Worm (Caenorhabditis elegans) whole organism, midembryonic: Measurements from ENCODE around the gene H04D03.6.

Experiments
- T22C8.4 ChIP-seq: fragments of 200-800 bp; sonication (Bioruptor generic); IDR thresholded peaks from 2 replicates; pipeline ENCODE4 v1.3.6; 2022; ENCODE audit warnings: missing genetic modification characterization, missing compliant biosample characterization
- cog-1 ChIP-seq: sonication (generic microtip); optimal IDR thresholded peaks from 2 replicates; lab custom pipeline; 2016; ENCODE audit warnings: missing genetic modification characterization, missing compliant biosample characterization
- flt-1 ChIP-seq: fragments of 200-800 bp; sonication (Bioruptor generic); IDR thresholded peaks from 2 replicates; pipeline ENCODE4 v1.3.6; 2022; ENCODE audit warnings: missing genetic modification characterization, missing compliant biosample characterization
- klf-2 ChIP-seq: fragments of 200-800 bp; sonication (Bioruptor generic); conservative IDR thresholded peaks from 2 replicates; pipeline ENCODE4 v1.3.6; 2022; ENCODE audit warnings: missing genetic modification reagents, missing genetic modification characterization, missing compliant biosample characterization
- med-1 ChIP-seq: sonication (generic microtip); optimal IDR thresholded peaks from 2 replicates; lab custom pipeline; 2017; ENCODE audit warnings: missing genetic modification characterization, mild to moderate bottlenecking, missing compliant biosample characterization, antibody characterized with exemption, missing genetic modification reagents; ENCODE audit not compliant: insufficient read depth
- ref-1 ChIP-seq: fragments of 200-800 bp; sonication (Bioruptor generic); conservative IDR thresholded peaks from 2 replicates; pipeline ENCODE4 v1.3.6; 2022; ENCODE audit warnings: missing genetic modification reagents, missing genetic modification characterization, missing compliant biosample characterization
- tab-1 ChIP-seq: fragments of 200-800 bp; sonication (Bioruptor generic); IDR thresholded peaks from 2 replicates; pipeline ENCODE4 v1.3.6; 2022; ENCODE audit warnings: missing genetic modification characterization, missing compliant biosample characterization
- ztf-23 ChIP-seq: fragments of 200-800 bp; sonication (Bioruptor generic); IDR thresholded peaks from 2 replicates; pipeline ENCODE4 v1.3.6; 2022; ENCODE audit warnings: missing genetic modification reagents, missing genetic modification characterization, missing compliant biosample characterization
- ztf-29 ChIP-seq: fragments of 200-800 bp; sonication (Bioruptor generic); IDR thresholded peaks from 2 replicates; pipeline ENCODE4 v1.3.6; 2022; ENCODE audit warnings: missing genetic modification reagents, missing genetic modification characterization, missing compliant biosample characterization

Gene H04D03.6

DNA sequence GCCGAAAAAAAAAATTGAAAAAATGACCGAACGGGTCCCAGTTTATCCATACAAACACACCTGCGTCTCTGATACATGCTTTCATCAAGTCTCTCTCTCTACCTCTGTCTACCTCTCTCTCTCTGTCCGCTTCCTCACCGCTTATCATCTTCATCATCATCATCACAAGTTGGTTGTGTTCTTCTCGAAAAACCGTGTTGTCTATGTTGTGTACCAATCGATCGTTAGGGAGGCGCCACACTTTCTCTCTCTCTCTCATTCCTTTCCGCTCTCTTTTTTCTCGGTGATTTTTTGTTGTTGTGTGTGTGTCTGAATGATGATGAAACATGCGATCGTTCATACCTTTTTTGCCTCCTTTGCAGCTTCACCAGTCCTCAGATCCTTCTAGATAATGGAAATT lies 25.0 kb upstream of the H04D03.6 start:
- TF ChIP-seq ref-1 (no peak), cog-1 (tag; lab: Kevin White, UChicago) (no peak), flt-1 (GFP tag; lab: Robert Waterston, UW) (no peak), ztf-29 (GFP tag; lab: Robert Waterston, UW) (no peak), ztf-23 (GFP tag; lab: Robert Waterston, UW) (no peak), klf-2 (GFP tag; lab: Robert Waterston, UW) (no peak), T22C8.4 (no peak), tab-1 (no peak), med-1 (GFP tag; lab: Kevin White, UChicago) (no peak)

DNA sequence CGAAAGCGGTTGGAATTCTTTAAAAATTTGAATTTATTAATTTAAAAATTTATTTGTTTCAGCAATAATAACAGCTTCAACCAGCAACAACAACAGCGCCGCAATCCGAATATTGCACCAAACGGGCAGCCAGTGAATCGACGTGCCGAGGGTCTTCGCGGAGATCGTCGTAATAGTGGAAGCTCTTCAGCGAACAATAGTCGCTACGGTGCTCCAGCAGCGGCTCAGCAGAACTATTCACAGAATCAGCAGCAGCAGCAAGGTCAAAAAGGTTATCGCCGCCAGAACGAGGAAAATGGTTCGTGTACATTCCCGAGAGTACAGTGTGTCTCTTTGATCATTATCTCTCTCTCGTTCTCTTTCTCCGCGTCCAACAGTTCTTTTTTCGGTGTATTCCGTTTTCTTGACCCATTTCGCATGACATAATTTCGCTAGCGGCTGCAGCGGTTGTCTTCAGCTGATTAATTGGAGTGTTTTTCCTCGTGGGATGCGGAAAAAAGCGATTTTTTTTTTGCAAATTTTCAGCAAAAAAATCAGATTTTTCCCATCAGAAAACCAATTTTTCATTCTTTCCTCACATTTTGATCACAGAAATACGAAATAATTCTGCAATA lies 24.4 kb upstream of the H04D03.6 start:
- TF ChIP-seq cog-1 (tag; lab: Kevin White, UChicago), result no peak
- TF ChIP-seq tab-1, result no peak
- no peak for TF ChIP-seq ztf-23 (GFP tag; lab: Robert Waterston, UW)
- TF ChIP-seq flt-1 (GFP tag; lab: Robert Waterston, UW), result no peak
- TF ChIP-seq klf-2 (GFP tag; lab: Robert Waterston, UW), result no peak
- no peak for TF ChIP-seq ref-1
- no peak for TF ChIP-seq T22C8.4
- TF ChIP-seq ztf-29 (GFP tag; lab: Robert Waterston, UW), result no peak
- no peak for TF ChIP-seq med-1 (GFP tag; lab: Kevin White, UChicago)

DNA sequence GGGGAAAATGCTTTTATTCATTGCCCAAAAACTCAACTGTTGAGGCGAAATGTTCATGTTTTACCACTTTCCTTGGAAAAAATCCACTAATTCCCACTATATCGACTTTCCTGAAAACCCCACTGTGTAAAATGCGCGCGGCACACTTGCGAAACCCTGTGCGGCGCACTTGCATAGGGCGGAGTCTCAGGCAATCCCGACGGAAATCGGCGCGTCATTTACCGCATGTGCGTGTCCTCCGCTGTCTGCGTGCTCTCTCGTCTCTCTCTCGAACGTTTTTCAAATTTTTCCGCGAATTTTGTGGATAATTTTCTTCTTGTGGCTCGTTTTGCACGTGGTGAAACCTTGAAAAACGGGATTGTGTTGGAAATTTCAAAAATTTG lies 22.5 kb upstream of the H04D03.6 start, which contains the start of gene atx-2:
atx-2 (plus strand) TSS at position 226 of the 383 bp plus-strand sequence.
- TF ChIP-seq flt-1 (GFP tag; lab: Robert Waterston, UW) (peak; percentile 99), ztf-23 (GFP tag; lab: Robert Waterston, UW) (peak; percentile 98), T22C8.4 (peak; percentile 98), tab-1 (peak; percentile 98), ref-1 (peak; percentile 91), ztf-29 (GFP tag; lab: Robert Waterston, UW) (peak; percentile 98), klf-2 (GFP tag; lab: Robert Waterston, UW) (peak; percentile 99), cog-1 (tag; lab: Kevin White, UChicago) (peak; percentile 95), med-1 (GFP tag; lab: Kevin White, UChicago) (peak; percentile 99)

DNA sequence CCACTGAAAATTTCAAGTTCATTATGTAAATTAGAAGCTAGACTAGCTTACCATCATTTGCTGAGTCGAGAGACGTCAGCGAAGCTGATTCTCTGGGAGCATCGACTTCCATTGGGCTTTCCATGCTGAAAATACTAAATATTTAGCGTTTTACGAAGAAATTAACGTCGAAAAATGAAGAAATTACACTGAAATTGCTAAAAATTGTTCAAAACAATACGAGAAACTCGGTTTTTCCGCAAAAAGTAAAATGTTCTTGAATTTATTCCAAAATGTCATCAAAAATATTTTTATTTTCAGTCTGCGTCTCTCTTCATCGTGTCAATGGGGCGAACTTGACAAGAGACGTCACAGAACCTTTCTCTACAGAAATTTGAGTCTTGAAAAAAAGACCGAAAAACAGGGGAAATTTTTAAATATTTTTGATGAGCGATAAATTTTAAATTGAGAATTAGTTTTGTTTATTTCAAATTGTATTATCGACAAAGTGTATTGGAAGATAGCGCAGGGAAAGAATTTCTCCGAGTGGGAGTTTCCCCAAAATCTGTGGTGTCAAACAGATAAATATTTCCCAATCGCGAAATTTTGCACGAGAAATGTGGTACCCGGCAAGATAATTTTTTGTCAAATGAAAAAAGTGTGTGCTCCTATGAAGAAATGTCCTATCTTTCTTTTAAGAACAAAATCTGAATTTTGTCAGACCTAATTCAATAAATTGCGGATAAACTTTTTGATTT lies 21.9 kb upstream of the H04D03.6 start, which contains the start of gene ecps-1:
ecps-1 (minus strand) TSS at position 125 of the 737 bp plus-strand sequence.
- no peak for TF ChIP-seq med-1 (GFP tag; lab: Kevin White, UChicago)
- 0 out of 2 replicates have a peak, but pooled peaks have one; percentile 6 for TF ChIP-seq T22C8.4
- peak; percentile 59 for TF ChIP-seq cog-1 (tag; lab: Kevin White, UChicago)
- TF ChIP-seq ztf-23 (GFP tag; lab: Robert Waterston, UW), result peak; percentile 90
- TF ChIP-seq tab-1, result no peak
- 0 out of 2 replicates have a peak, but pooled peaks have one; percentile 39 for TF ChIP-seq ztf-29 (GFP tag; lab: Robert Waterston, UW)
- TF ChIP-seq flt-1 (GFP tag; lab: Robert Waterston, UW), result peak; percentile 77
- TF ChIP-seq klf-2 (GFP tag; lab: Robert Waterston, UW), result peak; percentile 79

DNA sequence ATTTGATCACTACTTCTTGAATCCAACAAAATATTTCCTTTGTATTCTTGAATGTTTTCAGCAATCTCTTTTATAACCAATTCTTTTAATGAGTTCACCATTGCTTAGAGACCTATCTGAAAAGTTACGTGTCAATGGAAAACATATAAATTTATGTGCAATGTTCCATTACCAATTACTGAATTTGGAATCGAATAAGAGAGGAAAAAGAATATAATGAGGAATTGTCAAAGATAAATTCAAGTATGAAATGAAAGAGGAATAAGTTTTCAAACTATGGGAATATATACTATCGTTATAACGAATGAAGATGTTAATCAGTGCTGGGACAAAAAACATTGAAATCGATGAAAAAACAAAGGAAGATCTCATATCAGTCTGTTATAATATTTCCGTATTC lies 12.3 kb upstream of the H04D03.6 start, which contains the start of gene H04D03.4:
H04D03.4 (minus strand) TSS at position 101 of the 400 bp plus-strand sequence.
- no peak for TF ChIP-seq med-1 (GFP tag; lab: Kevin White, UChicago)
- no peak for TF ChIP-seq ref-1
- no peak for TF ChIP-seq ztf-23 (GFP tag; lab: Robert Waterston, UW)
- TF ChIP-seq tab-1, result no peak

DNA sequence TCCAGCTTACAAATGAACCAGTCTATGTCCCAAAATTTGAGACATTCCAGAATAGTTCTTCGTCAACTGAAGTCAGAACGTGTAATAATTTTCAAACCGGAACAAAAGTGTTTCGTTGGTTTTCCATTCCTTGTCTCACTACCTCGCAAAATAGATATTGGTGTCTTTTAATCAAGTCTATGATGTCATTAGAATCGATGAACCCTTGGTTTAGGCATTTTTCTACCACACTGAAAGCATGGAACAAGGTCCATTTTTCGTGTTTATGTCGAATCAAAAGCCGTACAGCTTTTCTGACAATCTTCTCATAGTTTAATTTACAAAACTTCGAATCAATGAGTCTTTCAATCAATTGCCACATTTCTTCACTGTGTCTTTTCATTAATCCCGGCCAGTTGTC lies 8.1 kb upstream of the H04D03.6 start, which contains the start of gene H04D03.7:
H04D03.7 (minus strand) TSS at position 101 of the 400 bp plus-strand sequence.
- TF ChIP-seq tab-1 (no peak), T22C8.4 (no peak)

DNA sequence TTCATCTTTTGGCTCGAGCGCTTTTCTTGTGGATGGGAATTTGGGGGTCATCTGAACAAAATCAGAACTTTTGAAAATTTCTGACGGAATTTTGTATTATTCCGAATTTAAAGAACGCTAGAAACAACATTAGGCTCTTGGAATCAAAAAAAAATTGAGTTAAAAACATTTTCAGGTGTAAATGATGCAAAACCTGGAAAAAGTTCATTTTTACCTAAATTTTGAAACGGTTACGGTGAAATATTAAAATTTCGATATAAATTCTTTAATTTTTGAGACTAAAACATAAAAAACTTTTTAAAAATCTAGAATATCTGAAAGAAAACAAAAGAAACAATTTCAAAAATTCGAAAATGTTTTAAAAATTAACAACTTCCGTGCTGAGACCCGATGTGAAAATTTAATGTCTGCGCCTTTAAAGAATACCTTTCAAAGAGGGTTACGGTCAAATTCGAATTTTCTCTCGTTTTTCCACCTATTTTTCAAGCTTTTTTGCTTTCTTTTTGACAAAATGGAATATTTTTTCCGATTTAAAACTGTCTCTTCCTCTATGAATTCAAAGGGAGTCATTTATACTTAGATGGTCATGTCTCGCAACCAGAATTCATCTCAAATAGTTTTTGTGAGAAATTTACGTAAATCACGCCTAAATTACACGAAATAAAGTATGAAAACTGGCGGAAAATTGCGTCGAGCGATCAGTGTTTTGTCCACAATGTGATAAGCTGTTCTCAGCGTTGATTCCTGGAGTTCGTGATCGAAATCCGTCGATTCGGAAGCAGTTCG lies 3.9 kb upstream of the H04D03.6 start, which contains the start of the genes H04D03.2 and ecps-2:
H04D03.2 (minus strand) TSS at position 51 of the 786 bp plus-strand sequence.
ecps-2 (plus strand) TSS at position 736 of the 786 bp plus-strand sequence.
- TF ChIP-seq flt-1 (GFP tag; lab: Robert Waterston, UW), result no peak
- TF ChIP-seq cog-1 (tag; lab: Kevin White, UChicago), result no peak
- no peak for TF ChIP-seq ref-1
- no peak for TF ChIP-seq ztf-29 (GFP tag; lab: Robert Waterston, UW)
- TF ChIP-seq tab-1, result no peak
- TF ChIP-seq ztf-23 (GFP tag; lab: Robert Waterston, UW), result no peak
- no peak for TF ChIP-seq T22C8.4
- TF ChIP-seq klf-2 (GFP tag; lab: Robert Waterston, UW), result no peak
- no peak for TF ChIP-seq med-1 (GFP tag; lab: Kevin White, UChicago)

DNA sequence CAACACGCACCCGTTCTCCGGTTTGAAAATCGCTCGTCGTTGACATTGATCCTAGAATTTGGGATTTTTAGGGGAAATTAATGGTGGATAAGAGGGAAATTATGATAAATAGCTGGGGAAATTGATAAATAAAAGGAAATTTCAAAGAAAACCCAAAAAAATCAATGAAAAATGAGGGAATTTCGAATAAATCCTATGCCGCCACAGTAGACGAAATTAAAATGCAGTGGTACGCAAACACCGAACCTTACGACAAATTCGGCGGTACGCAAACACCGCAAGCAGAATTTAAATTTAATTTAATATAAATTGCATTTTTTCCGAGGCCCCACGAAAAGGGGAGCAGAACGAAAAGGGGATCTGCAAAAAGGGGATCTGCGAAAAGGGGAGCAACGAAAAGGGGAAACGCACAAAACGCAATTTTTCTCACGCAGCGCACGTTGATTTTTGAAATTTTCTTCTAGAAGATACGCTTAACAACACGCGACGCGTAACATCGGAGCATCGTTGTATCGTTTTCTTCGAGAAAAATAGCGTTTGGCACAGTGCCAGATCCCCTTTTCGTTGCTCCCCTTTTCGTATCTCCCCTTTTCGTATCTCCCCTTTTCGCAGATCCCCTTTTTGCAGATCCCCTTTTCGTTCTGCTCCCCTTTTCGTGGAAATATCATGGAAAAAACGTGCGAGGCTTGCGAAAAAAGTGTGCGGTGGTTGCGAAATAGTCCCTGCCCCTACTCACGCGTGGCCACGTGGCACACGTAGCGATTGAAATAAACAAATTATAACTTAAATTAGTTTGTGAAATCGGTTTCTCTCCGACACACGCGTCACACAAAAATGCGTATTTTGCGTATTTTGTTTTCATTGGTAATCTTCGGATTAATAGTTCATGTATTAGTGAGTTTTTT lies 2.5 kb downstream of the H04D03.6 start, which contains the start of the genes smrd-1 and enu-3.1:
smrd-1 (minus strand) TSS at position 51 of the 905 bp plus-strand sequence.
enu-3.1 (plus strand) TSS at position 339 of the 905 bp plus-strand sequence.
- peak; percentile 84 for TF ChIP-seq ztf-23 (GFP tag; lab: Robert Waterston, UW)
- TF ChIP-seq klf-2 (GFP tag; lab: Robert Waterston, UW), result 0 out of 2 replicates have a peak, but pooled peaks have one; percentile 33
- TF ChIP-seq flt-1 (GFP tag; lab: Robert Waterston, UW), result peak; percentile 72
- TF ChIP-seq ztf-29 (GFP tag; lab: Robert Waterston, UW), result peak; percentile 34; the same call in 1 of the 2 replicates
